Worm (Caenorhabditis elegans) whole organism, young adult: ENCODE data around the gene C36A4.11.

Experiments
- Y53F4B.3 ChIP-seq: fragments of 200-800 bp; sonication (Bioruptor generic); IDR thresholded peaks from 2 replicates; pipeline ENCODE4 v1.3.6; 2022; ENCODE audit warnings: missing genetic modification reagents, missing genetic modification characterization, missing compliant biosample characterization
- Y53G8AR.9 ChIP-seq: fragments of 200-800 bp; sonication (Bioruptor generic); conservative IDR thresholded peaks from 2 replicates; pipeline ENCODE4 v1.3.6; 2022; ENCODE audit warnings: missing genetic modification reagents, missing genetic modification characterization, missing compliant biosample characterization
- Y67H2A.10 ChIP-seq: fragments of 200-800 bp; sonication (Bioruptor generic); conservative IDR thresholded peaks from 2 replicates; pipeline ENCODE4 v1.3.6; 2022; ENCODE audit warnings: missing genetic modification reagents, missing genetic modification characterization, missing compliant biosample characterization
- Y95B8A.8 ChIP-seq: fragments of 200-800 bp; sonication (Bioruptor generic); IDR thresholded peaks from 2 replicates; pipeline ENCODE4 v1.3.6; 2022; ENCODE audit warnings: missing genetic modification reagents, missing genetic modification characterization, missing compliant biosample characterization
- ZK185.1 ChIP-seq: sonication (generic microtip); optimal IDR thresholded peaks from 2 replicates; lab custom pipeline; 2016; ENCODE audit warnings: mild to moderate bottlenecking, missing genetic modification characterization, missing compliant biosample characterization; ENCODE audit not compliant: poor library complexity, severe bottlenecking
- athp-1 ChIP-seq: sonication (generic microtip); optimal IDR thresholded peaks from 2 replicates; lab custom pipeline; 2017; ENCODE audit warnings: mild to moderate bottlenecking, missing genetic modification characterization, missing compliant biosample characterization
- attf-3 ChIP-seq: fragments of 200-800 bp; sonication (Bioruptor generic); conservative IDR thresholded peaks from 2 replicates; pipeline ENCODE4 v1.3.6; 2022; ENCODE audit warnings: missing genetic modification reagents, missing genetic modification characterization, missing compliant biosample characterization
- ccch-3 ChIP-seq: fragments of 200-800 bp; sonication (Bioruptor generic); optimal IDR thresholded peaks from 2 replicates; lab custom pipeline; 2018; ENCODE audit warnings: mild to moderate bottlenecking, missing genetic modification characterization, missing compliant biosample characterization
- cebp-1 ChIP-seq, 2 experiments: fragments of 200-800 bp in 1 of 2; sonication (Bioruptor generic) in 1 of 2; sonication (generic microtip) in 1 of 2; IDR thresholded peaks in 1 of 2; optimal IDR thresholded peaks in 1 of 2; 2 replicates each; pipeline versions ENCODE4 v1.3.6 to Lab custom; 2017 to 2022; ENCODE audit warnings: missing compliant biosample characterization in 2 of 2, missing genetic modification characterization in 2 of 2, mild to moderate bottlenecking in 1 of 2, missing genetic modification reagents in 1 of 2, moderate library complexity in 1 of 2
- cebp-2 ChIP-seq: fragments of 200-800 bp; sonication (Bioruptor generic); IDR thresholded peaks from 2 replicates; pipeline ENCODE4 v1.3.6; 2022; ENCODE audit warnings: missing genetic modification characterization, missing compliant biosample characterization
- ceh-79 ChIP-seq: sonication (generic microtip); optimal IDR thresholded peaks from 2 replicates; lab custom pipeline; 2017; ENCODE audit warnings: mild to moderate bottlenecking, missing genetic modification characterization, missing compliant biosample characterization
- ceh-91 ChIP-seq: fragments of 200-800 bp; sonication (Bioruptor generic); IDR thresholded peaks from 2 replicates; pipeline ENCODE4 v1.3.6; 2022; ENCODE audit warnings: missing genetic modification reagents, missing genetic modification characterization, missing compliant biosample characterization
- chd-7 ChIP-seq: sonication (generic microtip); optimal IDR thresholded peaks from 2 replicates; lab custom pipeline; 2016; ENCODE audit warnings: mild to moderate bottlenecking, missing genetic modification characterization, moderate library complexity, missing compliant biosample characterization
- egl-44 ChIP-seq: fragments of 200-800 bp; sonication (Bioruptor generic); IDR thresholded peaks from 2 replicates; pipeline ENCODE4 v1.3.6; 2022; ENCODE audit warnings: missing genetic modification reagents, missing genetic modification characterization, missing compliant biosample characterization
- hsf-1 ChIP-seq: fragments of 200-800 bp; sonication (Bioruptor generic); IDR thresholded peaks from 2 replicates; pipeline ENCODE4 v1.3.6; 2022; ENCODE audit warnings: missing genetic modification reagents, missing genetic modification characterization, missing compliant biosample characterization
- let-607 ChIP-seq, 2 experiments: fragments of 200-800 bp in 1 of 2; sonication (Bioruptor generic) in 1 of 2; sonication (generic microtip) in 1 of 2; optimal IDR thresholded peaks; 2 replicates each; lab custom pipeline; 2016 to 2018; ENCODE audit warnings: mild to moderate bottlenecking in 2 of 2, missing compliant biosample characterization in 2 of 2, missing genetic modification characterization in 2 of 2, moderate library complexity in 2 of 2, missing genotype in 1 of 2
- lin-40 ChIP-seq: sonication (generic microtip); optimal IDR thresholded peaks from 2 replicates; lab custom pipeline; 2016; ENCODE audit warnings: missing genetic modification characterization, mild to moderate bottlenecking, missing compliant biosample characterization, missing genotype, missing genetic modification reagents
- lsy-27 ChIP-seq: sonication (generic microtip); optimal IDR thresholded peaks from 2 replicates; lab custom pipeline; 2017; ENCODE audit warnings: missing genetic modification characterization, mild to moderate bottlenecking, missing compliant biosample characterization, antibody characterized with exemption, missing genotype, borderline replicate concordance; ENCODE audit not compliant: insufficient read depth
- madf-8 ChIP-seq: fragments of 200-800 bp; sonication (Bioruptor generic); conservative IDR thresholded peaks from 2 replicates; pipeline ENCODE4 v1.3.6; 2022; ENCODE audit warnings: missing genetic modification reagents, missing genetic modification characterization, missing compliant biosample characterization
- mcd-1 ChIP-seq: fragments of 200-800 bp; sonication (Bioruptor generic); IDR thresholded peaks from 2 replicates; pipeline ENCODE4 v1.3.6; 2022; ENCODE audit warnings: missing genetic modification reagents, missing genetic modification characterization, missing compliant biosample characterization
- nfya-1 ChIP-seq: sonication (generic microtip); optimal IDR thresholded peaks from 2 replicates; lab custom pipeline; 2017; ENCODE audit warnings: antibody characterized with exemption, missing compliant biosample characterization, missing genetic modification characterization, borderline replicate concordance; ENCODE audit not compliant: insufficient read depth
- nfyb-1 ChIP-seq: fragments of 200-800 bp; sonication (Bioruptor generic); IDR thresholded peaks from 2 replicates; pipeline ENCODE4 v1.3.6; 2022; ENCODE audit warnings: missing genetic modification reagents, missing genetic modification characterization, missing compliant biosample characterization
- nhr-80 ChIP-seq: sonication (generic microtip); optimal IDR thresholded peaks from 2 replicates; lab custom pipeline; 2016; ENCODE audit warnings: missing genetic modification characterization, missing compliant biosample characterization
- pha-4 ChIP-seq: fragments of 150-350 bp; sonication (generic microtip); optimal IDR thresholded peaks from 2 replicates; lab custom pipeline; 2014; ENCODE audit warnings: missing biosample characterization, missing genetic modification reagents, missing genetic modification characterization
- rpc-1 ChIP-seq, 2 experiments: fragments of 150-350 bp in 1 of 2; sonication (generic microtip) in 1 of 2; optimal IDR thresholded peaks; 2 replicates each; lab custom pipeline; 2014 to 2018; ENCODE audit warnings: missing biosample characterization in 1 of 2, missing genetic modification characterization in 1 of 2, missing genetic modification reagents in 1 of 2, missing genotype in 1 of 2
- snpc-3.4 ChIP-seq: sonication (generic microtip); optimal IDR thresholded peaks from 2 replicates; lab custom pipeline; 2017; ENCODE audit warnings: missing genetic modification characterization, mild to moderate bottlenecking, missing compliant biosample characterization, antibody characterized with exemption, moderate library complexity, missing genotype, missing genetic modification reagents
- somi-1 ChIP-seq: fragments of 200-800 bp; sonication (Bioruptor generic); optimal IDR thresholded peaks from 2 replicates; lab custom pipeline; 2018; ENCODE audit warnings: mild to moderate bottlenecking, missing genetic modification characterization, missing compliant biosample characterization
- unc-130 ChIP-seq: sonication (generic microtip); optimal IDR thresholded peaks from 2 replicates; lab custom pipeline; 2016; ENCODE audit warnings: missing genetic modification reagents, missing genetic modification characterization, missing compliant biosample characterization
- unc-62 ChIP-seq: fragments of 150-350 bp; optimal IDR thresholded peaks from 2 replicates; lab custom pipeline; 2014; ENCODE audit warnings: missing biosample characterization, missing genetic modification reagents, missing genetic modification characterization
- ztf-25 ChIP-seq: fragments of 200-800 bp; sonication (Bioruptor generic); IDR thresholded peaks from 2 replicates; pipeline ENCODE4 v1.3.6; 2022; ENCODE audit warnings: missing genetic modification reagents, missing genetic modification characterization, missing compliant biosample characterization
- ztf-28 ChIP-seq: fragments of 200-800 bp; sonication (Bioruptor generic); IDR thresholded peaks from 2 replicates; pipeline ENCODE4 v1.3.6; 2022; ENCODE audit warnings: missing genetic modification reagents, missing genetic modification characterization, missing compliant biosample characterization

Gene C36A4.11

DNA sequence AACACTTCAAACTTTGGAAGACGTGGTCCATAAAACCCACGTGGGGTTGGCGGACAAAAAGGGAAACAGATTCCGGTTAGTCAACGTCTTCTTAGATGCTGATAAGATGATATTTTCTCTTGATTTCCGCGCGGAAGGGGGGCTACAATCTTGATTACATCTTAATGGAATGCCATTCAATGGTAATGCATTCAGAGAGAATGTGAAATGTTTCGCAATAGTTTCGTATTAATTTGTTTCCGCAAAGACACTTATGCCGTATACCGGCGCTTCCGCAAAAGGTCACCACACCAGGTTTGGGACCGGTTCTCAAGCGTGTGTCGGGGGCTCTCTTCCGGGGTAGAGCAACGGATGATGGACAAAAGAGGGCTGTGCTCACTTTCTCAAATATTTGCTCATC is 34.1 kb downstream of the C36A4.11 start:
- TF ChIP-seq rpc-1 (optimal IDR thresholded peaks at IDR 0.05; lab: Kevin White, UChicago) (no peak), rpc-1 (tag; optimal IDR thresholded peaks at IDR 0.05; lab: Kevin White, UChicago) (no peak), athp-1 (no peak), cebp-1 (GFP tag; IDR thresholded peaks at IDR 0.05; lab: Robert Waterston, UW) (peak; percentile 16; the same call in 1 of the 2 replicates), cebp-1 (tag; optimal IDR thresholded peaks at IDR 0.05; lab: Kevin White, UChicago) (peak; percentile 78), ztf-28 (no peak), ceh-79 (tag; lab: Kevin White, UChicago) (no peak), ceh-91 (GFP tag; lab: Robert Waterston, UW) (no peak), somi-1 (no peak), hsf-1 (GFP tag; lab: Robert Waterston, UW) (0 out of 2 replicates have a peak, but pooled peaks have one; percentile 14), ztf-25 (0 out of 2 replicates have a peak, but pooled peaks have one; percentile 49), madf-8 (GFP tag; lab: Robert Waterston, UW) (no peak), unc-130 (GFP tag; lab: Kevin White, UChicago) (no peak), snpc-3.4 (tag; lab: Kevin White, UChicago) (no peak), let-607 (tag; optimal IDR thresholded peaks at IDR 0.05; lab: Kevin White, UChicago) (no peak), unc-62 (GFP tag; lab: Kevin White, UChicago) (no peak), Y53F4B.3 (GFP tag; lab: Robert Waterston, UW) (no peak), ccch-3 (no peak), attf-3 (no peak), Y95B8A.8 (GFP tag; lab: Robert Waterston, UW) (no peak)
- TF ChIP-seq, all 124 proteins: peak for 3

DNA sequence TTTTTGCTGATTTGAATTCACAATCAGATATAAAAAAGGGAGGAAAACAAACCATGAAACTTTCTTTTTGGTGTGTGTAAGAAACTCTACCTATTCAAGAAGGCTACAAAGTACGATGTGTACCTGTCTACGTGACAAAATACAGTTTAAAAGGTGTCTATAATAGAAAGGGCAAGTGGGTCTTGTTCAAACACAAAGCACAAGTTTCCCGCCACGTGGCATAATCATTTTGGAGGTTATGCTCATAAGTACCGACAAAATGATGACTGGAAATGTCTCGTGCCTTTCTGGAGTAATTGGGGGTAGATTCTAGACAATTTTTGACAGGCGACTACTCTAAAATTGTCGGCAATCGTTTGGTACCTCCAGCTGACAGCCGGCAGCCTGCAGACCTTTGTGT is 34.5 kb downstream of the C36A4.11 start:
- TF ChIP-seq let-607 (tag; optimal IDR thresholded peaks at IDR 0.05; lab: Kevin White, UChicago): peak; percentile 47 to 82
- TF ChIP-seq egl-44 (GFP tag; lab: Robert Waterston, UW): 0 out of 2 replicates have a peak, but pooled peaks have one; percentile 14
- TF ChIP-seq nhr-80 (tag; lab: Kevin White, UChicago): peak; percentile 40
- 0 out of 2 replicates have a peak, but pooled peaks have one; percentile 26 for TF ChIP-seq Y53G8AR.9 (GFP tag; lab: Robert Waterston, UW)
- no peak for TF ChIP-seq lsy-27
- TF ChIP-seq chd-7: no peak

DNA sequence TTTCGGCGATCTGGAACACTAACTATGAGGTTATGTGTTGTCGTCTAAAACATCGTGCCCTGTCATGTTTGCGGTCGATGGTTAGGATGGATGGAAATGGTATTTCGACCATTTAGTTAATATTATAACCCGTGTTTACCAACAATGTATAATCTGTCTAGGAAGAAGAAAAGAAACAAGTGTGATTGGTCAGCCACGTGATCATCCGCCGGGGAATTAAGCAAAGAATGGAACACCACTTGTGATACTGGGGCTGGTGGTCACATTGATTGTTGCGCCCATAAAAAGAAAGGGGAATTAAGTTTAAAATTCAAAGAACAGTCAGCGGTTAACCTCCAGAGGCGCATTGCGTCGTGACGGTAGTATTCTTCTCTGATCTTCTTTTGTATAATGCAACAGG is 35.2 kb downstream of the C36A4.11 start:
- TF ChIP-seq ZK185.1 (tag; lab: Kevin White, UChicago) (peak; percentile 6), chd-7 (peak; percentile 36), lin-40 (tag; lab: Kevin White, UChicago) (peak; percentile 22), nfyb-1 (GFP tag; lab: Robert Waterston, UW) (peak; percentile 48; the same call in 1 of the 2 replicates), egl-44 (GFP tag; lab: Robert Waterston, UW) (0 out of 2 replicates have a peak, but pooled peaks have one; percentile 53), nfya-1 (tag; lab: Kevin White, UChicago) (no peak), mcd-1 (GFP tag; lab: Robert Waterston, UW) (no peak), pha-4 (tag; lab: Kevin White, UChicago) (peak; percentile 32), cebp-1 (GFP tag; IDR thresholded peaks at IDR 0.05; lab: Robert Waterston, UW) (peak; percentile 18; the same call in 1 of the 2 replicates), cebp-1 (tag; optimal IDR thresholded peaks at IDR 0.05; lab: Kevin White, UChicago) (peak; percentile 60), nhr-80 (tag; lab: Kevin White, UChicago) (peak; percentile 9)
- TF ChIP-seq, all 124 proteins: peak for 8

DNA sequence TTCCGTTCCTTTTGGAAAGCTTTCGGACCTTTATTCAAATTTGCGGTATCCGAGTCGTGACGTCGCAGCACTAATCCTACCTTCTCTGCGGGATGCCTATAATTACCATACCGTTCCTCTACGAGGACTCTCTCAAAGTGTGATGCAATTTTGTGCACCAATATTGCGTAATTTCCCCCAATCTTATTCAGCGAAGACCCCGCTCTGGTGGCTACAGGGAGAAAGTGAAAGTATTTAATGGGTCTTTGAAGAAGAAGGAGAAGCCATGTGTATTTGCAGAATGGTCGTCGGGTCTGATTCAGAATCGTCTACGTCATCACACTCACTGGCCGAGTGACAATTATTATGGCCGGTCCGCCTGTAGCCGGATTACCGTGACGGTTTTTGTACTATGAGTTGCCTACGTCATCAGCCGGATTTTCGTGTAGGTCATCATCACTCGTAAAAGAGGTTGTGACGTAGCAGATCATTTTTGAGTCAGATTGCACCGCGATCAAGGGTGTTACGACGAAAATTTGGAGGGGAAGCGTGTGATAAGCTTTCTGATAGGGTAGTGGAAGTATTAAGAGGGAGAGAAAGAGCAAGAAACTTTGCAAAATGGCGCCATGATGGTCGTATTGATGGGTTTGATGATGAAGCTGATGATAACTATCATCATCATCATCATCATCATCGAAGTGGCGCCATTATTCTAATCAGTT is 36.0 kb downstream of the C36A4.11 start:
- TF ChIP-seq Y67H2A.10 (no peak), cebp-2 (GFP tag; lab: Robert Waterston, UW) (0 out of 2 replicates have a peak, but pooled peaks have one; percentile 34), nhr-80 (tag; lab: Kevin White, UChicago) (peak; percentile 9)
